Worm (Caenorhabditis elegans) whole organism, early embryonic: ENCODE measurements around the gene C06G3.3.

ENCODE experiments used
- B0310.2 ChIP-seq: sonication (generic microtip); optimal IDR thresholded peaks from 2 replicates; lab custom pipeline; 2016; ENCODE audit warnings: mild to moderate bottlenecking, missing genetic modification characterization, missing compliant biosample characterization
- F13C5.2 ChIP-seq: sonication (generic microtip); optimal IDR thresholded peaks from 2 replicates; lab custom pipeline; 2017; ENCODE audit warnings: mild to moderate bottlenecking, missing genetic modification characterization, inconsistent platforms, missing compliant biosample characterization
- aly-1 ChIP-seq: sonication (generic microtip); optimal IDR thresholded peaks from 2 replicates; lab custom pipeline; 2016; ENCODE audit warnings: missing genetic modification characterization, missing compliant biosample characterization
- ama-1 ChIP-seq: fragments of 150-350 bp; optimal IDR thresholded peaks from 2 replicates; lab custom pipeline; 2014
- ceh-13 ChIP-seq: fragments of 200-800 bp; sonication (Bioruptor generic); optimal IDR thresholded peaks from 2 replicates; lab custom pipeline; 2018; ENCODE audit warnings: mild to moderate bottlenecking, missing genetic modification characterization, missing compliant biosample characterization
- ceh-36 ChIP-seq: sonication (generic microtip); optimal IDR thresholded peaks from 2 replicates; lab custom pipeline; 2016; ENCODE audit warnings: missing genetic modification characterization, inconsistent platforms, missing compliant biosample characterization
- ets-7 ChIP-seq: sonication (generic microtip); optimal IDR thresholded peaks from 2 replicates; lab custom pipeline; 2016; ENCODE audit warnings: missing genotype, missing genetic modification characterization, missing compliant biosample characterization
- flt-1 ChIP-seq: fragments of 200-800 bp; sonication (Bioruptor generic); IDR thresholded peaks from 2 replicates; pipeline ENCODE4 v1.3.6; 2022; ENCODE audit warnings: missing genetic modification characterization, missing compliant biosample characterization
- hmbx-1 ChIP-seq: sonication (generic microtip); optimal IDR thresholded peaks from 2 replicates; lab custom pipeline; 2016; ENCODE audit warnings: mild to moderate bottlenecking, missing genetic modification characterization, missing compliant biosample characterization
- hmg-4 ChIP-seq: fragments of 200-800 bp; sonication (Bioruptor generic); optimal IDR thresholded peaks from 2 replicates; lab custom pipeline; 2018; ENCODE audit warnings: mild to moderate bottlenecking, missing genetic modification characterization, missing compliant biosample characterization
- hnd-1 ChIP-seq: sonication (generic microtip); optimal IDR thresholded peaks from 2 replicates; lab custom pipeline; 2016; ENCODE audit warnings: missing genetic modification characterization, missing compliant biosample characterization
- pes-1 ChIP-seq: fragments of 200-800 bp; sonication (Bioruptor generic); IDR thresholded peaks from 2 replicates; pipeline ENCODE4 v1.3.6; 2022; ENCODE audit warnings: missing genetic modification reagents, missing genetic modification characterization, missing compliant biosample characterization
- scrt-1 ChIP-seq: fragments of 200-800 bp; sonication (Bioruptor generic); IDR thresholded peaks from 2 replicates; pipeline ENCODE4 v1.3.6; 2022; ENCODE audit warnings: missing genetic modification characterization, missing compliant biosample characterization
- sea-1 ChIP-seq: fragments of 200-800 bp; sonication (Bioruptor generic); conservative IDR thresholded peaks from 2 replicates; pipeline ENCODE4 v1.3.6; 2022; ENCODE audit warnings: missing genetic modification characterization, missing compliant biosample characterization
- tbx-11 ChIP-seq: fragments of 200-800 bp; sonication (Bioruptor generic); IDR thresholded peaks from 2 replicates; pipeline ENCODE4 v1.3.6; 2022; ENCODE audit warnings: missing genetic modification characterization, missing compliant biosample characterization
- tbx-37 ChIP-seq: fragments of 200-800 bp; sonication (Bioruptor generic); conservative IDR thresholded peaks from 2 replicates; pipeline ENCODE4 v1.3.6; 2022; ENCODE audit warnings: missing genetic modification reagents, missing genetic modification characterization, missing compliant biosample characterization
- tra-4 ChIP-seq: sonication (generic microtip); optimal IDR thresholded peaks from 2 replicates; lab custom pipeline; 2017; ENCODE audit warnings: missing genetic modification characterization, missing compliant biosample characterization

The C06G3.3 gene

DNA sequence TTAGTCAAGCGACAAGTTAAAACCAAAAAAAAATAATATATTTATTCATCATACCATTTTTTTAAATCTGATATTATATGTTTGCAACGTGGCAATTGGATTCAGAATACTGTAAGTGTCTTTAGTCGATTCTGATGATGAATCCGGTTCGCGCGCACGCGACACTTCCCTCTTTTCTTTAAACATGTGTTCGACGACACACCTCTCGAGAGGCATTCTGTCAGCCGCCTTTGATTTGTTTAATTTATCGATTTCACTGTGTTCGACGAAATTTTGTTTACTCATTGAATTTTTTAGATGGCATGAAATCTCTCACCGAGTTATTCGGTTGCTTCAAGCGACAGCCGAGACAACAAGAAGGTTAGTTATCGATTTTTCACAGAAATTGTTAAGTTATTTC, 24.2 kb upstream of the C06G3.3 start, which contains the start of gene trxr-1:
Gene trxr-1, plus strand, starts transcription at position 227 of the 400 bp plus-strand sequence.
- TF ChIP-seq aly-1 (tag; lab: Kevin White, UChicago) (no peak), scrt-1 (GFP tag; lab: Robert Waterston, UW) (no peak), hnd-1 (tag; lab: Kevin White, UChicago) (no peak), ceh-13 (GFP tag; lab: Kevin White, UChicago) (no peak), tbx-37 (GFP tag; lab: Robert Waterston, UW) (no peak), ceh-36 (tag; lab: Kevin White, UChicago) (no peak), flt-1 (GFP tag; lab: Robert Waterston, UW) (no peak), pes-1 (GFP tag; lab: Robert Waterston, UW) (no peak), tra-4 (no peak), ets-7 (tag; lab: Kevin White, UChicago) (no peak)

DNA sequence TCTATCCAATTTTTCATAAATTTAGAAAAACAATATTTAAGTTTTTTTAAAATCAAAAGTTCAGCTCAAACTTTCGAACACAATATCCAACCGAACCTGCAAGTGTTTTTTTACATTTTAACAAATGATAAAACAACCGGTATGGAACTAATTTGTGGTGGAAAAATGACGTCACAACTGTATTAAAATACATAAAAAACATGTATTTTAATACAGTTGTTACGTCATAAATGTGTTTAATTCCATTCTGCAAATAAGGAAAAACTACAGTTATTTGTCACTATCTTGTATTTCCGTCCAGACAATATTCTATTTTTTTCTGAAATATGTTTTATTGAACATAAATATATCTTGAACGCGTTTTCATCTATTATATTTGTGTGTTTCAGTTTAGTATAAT, 23.7 kb upstream of the C06G3.3 start:
- TF ChIP-seq F13C5.2 (no peak), ets-7 (tag; lab: Kevin White, UChicago) (no peak), hmbx-1 (no peak), tbx-37 (GFP tag; lab: Robert Waterston, UW) (no peak), tbx-11 (GFP tag; lab: Robert Waterston, UW) (no peak), B0310.2 (tag; lab: Kevin White, UChicago) (no peak), flt-1 (GFP tag; lab: Robert Waterston, UW) (no peak), hnd-1 (tag; lab: Kevin White, UChicago) (no peak), hmg-4 (GFP tag; lab: Kevin White, UChicago) (no peak)

DNA sequence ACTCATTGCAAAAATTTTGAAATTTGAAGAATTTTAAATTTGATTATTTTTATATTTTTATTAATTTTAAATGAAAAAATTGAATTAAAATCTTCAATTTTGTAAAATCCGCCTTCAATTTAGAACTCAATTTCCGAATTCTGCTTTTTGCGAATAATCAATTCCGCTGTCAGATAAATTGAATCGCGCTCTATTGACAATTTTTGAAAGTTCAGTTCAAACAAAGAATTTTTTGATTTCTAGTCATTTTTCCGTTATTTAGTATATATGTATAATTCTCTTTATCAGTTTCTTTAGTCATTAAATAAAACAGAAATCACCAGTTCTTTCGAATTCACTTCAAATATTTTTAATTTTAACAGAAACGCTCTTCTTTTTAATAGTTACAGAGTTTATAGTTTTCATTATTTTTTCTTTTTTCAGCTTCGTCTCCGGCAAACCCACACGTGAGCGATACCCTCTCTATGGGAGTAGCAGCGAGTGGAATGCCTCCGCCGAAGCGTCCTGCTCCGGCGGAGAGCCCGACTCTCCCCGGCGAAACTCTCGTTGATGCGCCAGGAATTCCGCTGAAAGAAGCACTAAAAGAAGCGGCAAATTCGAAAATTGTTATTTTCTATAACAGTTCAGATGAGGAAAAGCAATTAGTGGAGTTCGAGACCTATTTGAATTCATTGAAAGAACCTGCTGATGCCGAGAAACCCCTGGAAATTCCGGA, 23.0 kb upstream of the C06G3.3 start:
- TF ChIP-seq pes-1 (GFP tag; lab: Robert Waterston, UW) (no peak), aly-1 (tag; lab: Kevin White, UChicago) (no peak), hmg-4 (GFP tag; lab: Kevin White, UChicago) (no peak), B0310.2 (tag; lab: Kevin White, UChicago) (no peak), tbx-11 (GFP tag; lab: Robert Waterston, UW) (no peak), scrt-1 (GFP tag; lab: Robert Waterston, UW) (no peak), hnd-1 (tag; lab: Kevin White, UChicago) (no peak), F13C5.2 (no peak), ets-7 (tag; lab: Kevin White, UChicago) (no peak), ceh-13 (GFP tag; lab: Kevin White, UChicago) (no peak), sea-1 (GFP tag; lab: Robert Waterston, UW) (no peak), ama-1 (lab: Kevin White, UChicago) (no peak), tra-4 (no peak), flt-1 (GFP tag; lab: Robert Waterston, UW) (no peak), tbx-37 (GFP tag; lab: Robert Waterston, UW) (no peak), hmbx-1 (no peak), ceh-36 (tag; lab: Kevin White, UChicago) (no peak)

DNA sequence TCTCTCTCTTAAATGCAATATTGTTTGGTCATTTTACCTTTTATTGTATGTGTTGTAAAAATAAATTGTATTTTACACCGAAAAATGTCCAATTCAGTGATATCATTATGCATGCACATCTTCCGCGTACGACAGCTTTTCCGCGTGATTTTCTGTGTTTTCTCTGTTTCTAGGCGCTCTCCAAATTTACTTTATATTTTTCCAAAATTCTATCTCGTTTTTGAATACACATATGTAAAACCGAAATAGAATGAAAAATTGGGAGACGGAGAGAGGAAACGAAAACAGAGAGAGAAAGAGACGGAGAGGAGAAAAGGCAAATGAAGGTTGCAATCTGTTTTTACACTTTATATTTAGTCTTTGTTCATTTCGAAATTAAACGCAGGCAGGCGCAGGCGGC, 19.4 kb upstream of the C06G3.3 start:
- no peak for TF ChIP-seq ceh-13 (GFP tag; lab: Kevin White, UChicago)

DNA sequence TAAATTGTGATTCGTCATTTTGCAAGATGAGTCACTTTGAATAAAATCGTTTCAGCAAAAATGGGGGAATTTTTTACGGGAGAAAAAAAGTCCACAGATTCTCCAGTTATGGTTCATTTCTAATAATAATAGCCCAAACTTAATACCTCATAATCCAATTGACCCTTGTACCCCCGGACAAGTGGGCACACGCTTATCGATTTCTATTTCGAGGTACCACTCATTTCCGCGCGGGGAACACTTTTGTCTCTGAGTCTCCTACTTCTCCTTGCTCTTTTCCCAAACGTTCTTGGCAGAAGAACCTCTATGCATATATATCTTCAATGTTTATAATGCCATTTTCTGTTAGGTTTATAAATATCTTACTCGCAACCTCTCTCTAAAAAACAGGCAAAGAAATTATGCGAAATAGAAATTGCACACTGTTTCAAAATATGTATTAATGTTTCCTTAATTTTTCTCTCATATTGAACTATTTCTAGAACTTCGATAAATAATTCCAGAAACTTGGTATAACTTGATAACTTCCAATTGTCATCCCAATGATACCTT, 18.7 kb upstream of the C06G3.3 start, which contains the start of gene gldi-4:
Gene gldi-4, plus strand, starts transcription at position 502 of the 552 bp plus-strand sequence.
- TF ChIP-seq sea-1 (GFP tag; lab: Robert Waterston, UW), result no peak
- TF ChIP-seq ets-7 (tag; lab: Kevin White, UChicago), result no peak
- TF ChIP-seq tbx-37 (GFP tag; lab: Robert Waterston, UW), result no peak
- no peak for TF ChIP-seq tra-4
- no peak for TF ChIP-seq flt-1 (GFP tag; lab: Robert Waterston, UW)
- no peak for TF ChIP-seq F13C5.2
- TF ChIP-seq B0310.2 (tag; lab: Kevin White, UChicago), result no peak
- TF ChIP-seq hmg-4 (GFP tag; lab: Kevin White, UChicago), result no peak
- TF ChIP-seq tbx-11 (GFP tag; lab: Robert Waterston, UW), result no peak
- no peak for TF ChIP-seq aly-1 (tag; lab: Kevin White, UChicago)
- no peak for TF ChIP-seq scrt-1 (GFP tag; lab: Robert Waterston, UW)
- no peak for TF ChIP-seq ama-1 (lab: Kevin White, UChicago)
- TF ChIP-seq pes-1 (GFP tag; lab: Robert Waterston, UW), result no peak
- no peak for TF ChIP-seq hmbx-1
- TF ChIP-seq ceh-13 (GFP tag; lab: Kevin White, UChicago), result no peak
- no peak for TF ChIP-seq ceh-36 (tag; lab: Kevin White, UChicago)
- TF ChIP-seq hnd-1 (tag; lab: Kevin White, UChicago), result no peak

DNA sequence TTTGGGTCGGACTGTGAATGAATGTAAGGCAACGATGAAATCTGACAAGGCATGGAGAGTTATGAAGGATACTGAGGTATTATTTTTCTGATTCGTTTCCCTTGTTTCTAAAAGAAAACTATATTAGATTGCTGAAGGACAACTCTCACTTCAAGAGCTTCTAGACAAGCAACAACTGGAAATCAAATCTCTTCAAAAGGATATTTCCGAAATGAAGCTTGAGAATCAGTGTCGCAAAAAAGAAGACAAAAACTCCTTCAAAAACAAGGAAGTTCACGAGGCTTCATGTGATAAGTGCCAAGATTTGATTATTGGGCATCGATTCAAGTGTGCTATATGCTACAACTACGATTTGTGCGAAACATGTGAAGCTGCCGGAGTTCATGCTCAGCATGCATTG, 17.3 kb upstream of the C06G3.3 start:
- TF ChIP-seq ets-7 (tag; lab: Kevin White, UChicago), result no peak
- TF ChIP-seq hnd-1 (tag; lab: Kevin White, UChicago), result no peak
- TF ChIP-seq flt-1 (GFP tag; lab: Robert Waterston, UW), result no peak
- no peak for TF ChIP-seq ceh-13 (GFP tag; lab: Kevin White, UChicago)
- TF ChIP-seq F13C5.2, result no peak
- no peak for TF ChIP-seq ama-1 (lab: Kevin White, UChicago)
- no peak for TF ChIP-seq pes-1 (GFP tag; lab: Robert Waterston, UW)
- no peak for TF ChIP-seq tbx-37 (GFP tag; lab: Robert Waterston, UW)
- TF ChIP-seq tbx-11 (GFP tag; lab: Robert Waterston, UW), result no peak
- no peak for TF ChIP-seq ceh-36 (tag; lab: Kevin White, UChicago)

DNA sequence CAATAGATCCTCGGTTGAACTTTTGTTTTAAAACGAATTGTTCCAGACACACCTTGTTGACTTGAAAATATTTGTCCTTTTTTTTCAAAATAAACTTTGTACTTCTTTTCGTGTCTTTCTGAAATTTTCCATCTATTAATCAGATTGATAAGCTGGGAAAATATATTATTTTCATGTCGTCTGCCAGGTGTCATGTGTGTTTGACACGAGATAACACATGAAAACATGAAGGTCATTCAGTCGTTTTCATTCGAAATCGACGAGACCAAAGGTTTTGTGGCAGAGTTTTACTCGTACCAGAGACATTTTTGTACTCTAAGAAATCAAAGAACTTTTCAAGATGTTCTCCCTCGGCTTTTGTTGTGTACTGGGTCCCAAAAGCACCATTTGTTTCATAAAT, 15.3 kb upstream of the C06G3.3 start:
- no peak for TF ChIP-seq tbx-11 (GFP tag; lab: Robert Waterston, UW)
- no peak for TF ChIP-seq ceh-13 (GFP tag; lab: Kevin White, UChicago)
- TF ChIP-seq sea-1 (GFP tag; lab: Robert Waterston, UW), result no peak
- no peak for TF ChIP-seq ceh-36 (tag; lab: Kevin White, UChicago)
- no peak for TF ChIP-seq pes-1 (GFP tag; lab: Robert Waterston, UW)
- TF ChIP-seq scrt-1 (GFP tag; lab: Robert Waterston, UW), result no peak
- no peak for TF ChIP-seq ets-7 (tag; lab: Kevin White, UChicago)
